Fruit fly (Drosophila melanogaster): ENCODE measurements around the gene CG7272.

dm6 chr3L:15543467-15543866 is 42.7 kb downstream of the CG7272 start:
- TF ChIP-seq psq (optimal IDR thresholded peaks at IDR 0.05): no peak
- no peak for TF ChIP-seq insv (optimal IDR thresholded peaks at IDR 0.05)
